Worm (Caenorhabditis elegans): ENCODE results near the gene orc-5.

Gene orc-5

DNA sequence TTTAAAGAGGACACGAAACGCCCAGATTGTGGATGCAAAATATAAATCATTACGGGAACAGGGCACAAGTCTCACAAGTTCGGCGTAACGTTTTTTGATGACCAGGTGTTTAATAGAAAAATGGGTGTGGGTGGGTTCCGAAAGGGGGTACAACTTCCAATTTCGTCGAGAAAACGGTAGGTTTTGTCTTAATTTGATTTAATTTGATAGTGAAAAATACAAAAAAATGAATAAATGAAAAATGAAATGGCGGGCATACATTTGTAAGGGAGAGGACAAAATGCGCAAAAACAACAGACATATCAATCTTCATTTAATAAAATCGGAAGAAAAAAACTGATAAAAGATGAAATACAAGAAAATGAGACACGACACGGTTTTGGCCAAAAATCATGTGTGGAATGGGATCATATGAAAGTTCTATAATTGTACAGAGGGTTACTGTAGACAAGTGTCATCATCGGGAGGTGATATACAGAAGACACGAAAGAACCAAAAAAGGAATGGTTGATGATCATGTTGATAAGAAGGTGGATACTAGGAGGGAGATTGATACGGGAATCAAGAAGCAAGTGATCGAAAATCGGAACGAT, 32.4 kb downstream of the orc-5 start (continued):
- TF ChIP-seq pag-3 (tag; optimal IDR thresholded peaks at IDR 0.05; ENCODE audit: borderline replicate concordance, insufficient read depth), result no peak
- no peak for TF ChIP-seq mef-2 (tag; optimal IDR thresholded peaks at IDR 0.05)
- TF ChIP-seq ceh-90 (tag; optimal IDR thresholded peaks at IDR 0.05), result no peak

DNA sequence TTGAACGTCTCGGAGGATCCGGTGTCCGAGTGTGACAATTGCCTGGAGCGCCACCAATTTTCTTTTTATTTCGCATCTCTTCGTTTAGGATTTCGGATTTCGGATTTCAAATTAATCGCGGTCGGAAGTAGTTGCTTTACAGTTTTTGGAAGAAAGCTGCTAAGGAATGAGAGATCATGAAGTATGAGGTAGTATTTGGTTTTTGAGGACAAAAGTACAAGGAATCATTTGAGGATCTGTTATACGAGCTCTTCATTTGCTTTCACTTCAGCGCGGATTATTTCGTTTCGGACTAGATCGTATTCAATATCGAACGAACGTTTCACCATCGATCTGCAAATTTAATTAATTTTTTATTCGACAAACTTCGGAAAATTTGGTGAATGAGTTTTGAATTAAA, 34.7 kb downstream of the orc-5 start, which contains the start of gene R102.11:
Gene R102.11 (minus strand): TSS at position 101 of the 400 bp plus-strand sequence.
- no peak for TF ChIP-seq fos-1 (tag; optimal IDR thresholded peaks at IDR 0.05)
- TF ChIP-seq sup-37 (GFP tag; optimal IDR thresholded peaks at IDR 0.05), result no peak
- no peak for TF ChIP-seq mab-9 (GFP tag; IDR thresholded peaks at IDR 0.05)
- TF ChIP-seq F16B12.6 (tag; optimal IDR thresholded peaks at IDR 0.05), result no peak
- no peak for TF ChIP-seq fkh-8 (tag; optimal IDR thresholded peaks at IDR 0.05)
- no peak for TF ChIP-seq ztf-11 (tag; optimal IDR thresholded peaks at IDR 0.05)
- TF ChIP-seq pqm-1 (tag; optimal IDR thresholded peaks at IDR 0.05), result no peak
- no peak for TF ChIP-seq hlh-17 (GFP tag; optimal IDR thresholded peaks at IDR 0.05; ENCODE audit: borderline replicate concordance)
- no peak for TF ChIP-seq egl-27 (tag; optimal IDR thresholded peaks at IDR 0.05)
- no peak for TF ChIP-seq nhr-71 (tag; optimal IDR thresholded peaks at IDR 0.05)
- no peak for TF ChIP-seq ces-1 (GFP tag; optimal IDR thresholded peaks at IDR 0.05)
- TF ChIP-seq lin-14 (GFP tag; optimal IDR thresholded peaks at IDR 0.05), result no peak
- TF ChIP-seq C04F5.9 (tag; optimal IDR thresholded peaks at IDR 0.05), result no peak
- no peak for TF ChIP-seq rnt-1 (tag; optimal IDR thresholded peaks at IDR 0.05)
- TF ChIP-seq nhr-237 (tag; optimal IDR thresholded peaks at IDR 0.05), result no peak
- no peak for TF ChIP-seq mdl-1 (tag; optimal IDR thresholded peaks at IDR 0.05)

DNA sequence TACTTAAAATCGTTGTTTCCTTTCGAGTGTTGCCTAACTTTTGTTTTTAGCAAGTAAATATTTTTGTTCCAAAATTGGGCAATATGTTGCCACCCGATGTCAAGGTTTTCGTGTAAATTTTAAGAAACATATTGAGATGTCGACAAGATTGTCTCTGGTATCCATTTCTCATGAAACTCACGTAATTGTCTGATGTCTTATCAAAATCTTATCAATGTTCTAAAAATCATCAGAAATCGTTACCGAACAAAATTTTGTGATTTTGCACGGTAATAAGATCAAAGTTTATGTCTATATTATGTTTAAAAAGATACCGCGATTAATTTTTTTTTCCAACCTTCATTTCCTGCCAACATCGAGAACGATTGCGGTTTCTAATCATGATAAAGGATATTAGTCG, 35.4 kb downstream of the orc-5 start:
- no peak for TF ChIP-seq efl-3 (GFP tag; optimal IDR thresholded peaks at IDR 0.05)
- no peak for TF ChIP-seq nhr-90 (tag; optimal IDR thresholded peaks at IDR 0.05; ENCODE audit: poor library complexity)
- TF ChIP-seq C04F5.9 (tag; optimal IDR thresholded peaks at IDR 0.05), result no peak
- TF ChIP-seq aha-1 (tag; optimal IDR thresholded peaks at IDR 0.05), result no peak
- no peak for TF ChIP-seq mep-1 (tag; optimal IDR thresholded peaks at IDR 0.05)
- TF ChIP-seq F16B12.6 (tag; optimal IDR thresholded peaks at IDR 0.05), result no peak
- TF ChIP-seq pag-3 (tag; optimal IDR thresholded peaks at IDR 0.05; ENCODE audit: borderline replicate concordance, insufficient read depth), result no peak
- TF ChIP-seq ceh-88 (GFP tag; IDR thresholded peaks at IDR 0.05), result no peak
- no peak for TF ChIP-seq nhr-84 (tag; optimal IDR thresholded peaks at IDR 0.05)
- TF ChIP-seq nhr-76 (tag; optimal IDR thresholded peaks at IDR 0.05), result no peak
- TF ChIP-seq elt-3 (tag; optimal IDR thresholded peaks at IDR 0.05), result no peak
- TF ChIP-seq nhr-85 (tag), result no peak

DNA sequence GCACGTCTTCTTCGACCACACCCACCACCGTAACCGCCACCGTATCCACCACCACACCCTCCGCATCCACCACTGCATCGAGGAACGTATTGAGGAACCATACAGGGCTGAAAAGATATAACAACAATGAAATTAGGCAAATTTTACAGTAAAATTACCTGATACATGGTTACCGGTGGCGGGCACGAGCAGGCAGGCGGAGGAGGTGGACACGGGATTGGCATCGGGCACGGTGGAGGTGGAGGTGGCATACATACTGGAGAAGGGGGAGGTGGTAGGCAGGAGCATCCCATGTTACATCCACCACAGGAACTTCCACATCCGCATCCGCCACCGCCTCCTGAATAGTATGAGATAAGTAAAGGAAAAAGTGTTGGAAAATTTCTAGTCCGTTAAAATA, 35.9 kb downstream of the orc-5 start:
- TF ChIP-seq nhr-84 (tag; optimal IDR thresholded peaks at IDR 0.05), result no peak
- no peak for TF ChIP-seq sox-4 (tag; optimal IDR thresholded peaks at IDR 0.05)
- no peak for TF ChIP-seq nhr-20 (tag; optimal IDR thresholded peaks at IDR 0.05)
- no peak for TF ChIP-seq lin-13 (GFP tag; optimal IDR thresholded peaks at IDR 0.05)
- TF ChIP-seq nhr-77 (tag; optimal IDR thresholded peaks at IDR 0.05), result no peak
- no peak for TF ChIP-seq snu-23 (GFP tag; optimal IDR thresholded peaks at IDR 0.05)
- TF ChIP-seq nhr-47 (tag; optimal IDR thresholded peaks at IDR 0.05), result no peak
- TF ChIP-seq ceh-82 (tag; optimal IDR thresholded peaks at IDR 0.05), result no peak
- no peak for TF ChIP-seq ceh-88 (GFP tag; IDR thresholded peaks at IDR 0.05)
- no peak for TF ChIP-seq tbx-2 (tag; optimal IDR thresholded peaks at IDR 0.05)
- no peak for TF ChIP-seq ceh-63 (GFP tag; optimal IDR thresholded peaks at IDR 0.05)
- no peak for TF ChIP-seq aly-2 (tag; optimal IDR thresholded peaks at IDR 0.05)
- no peak for TF ChIP-seq nhr-76 (tag; optimal IDR thresholded peaks at IDR 0.05)
- TF ChIP-seq fkh-10 (GFP tag; optimal IDR thresholded peaks at IDR 0.05), result no peak
- TF ChIP-seq skn-1 (tag; optimal IDR thresholded peaks at IDR 0.05), result no peak
- TF ChIP-seq fkh-8 (tag; optimal IDR thresholded peaks at IDR 0.05), result no peak
